Worm (Caenorhabditis elegans) whole organism, L3 larva: ENCODE results near the gene msp-40.

Experiments
- ZK546.5 ChIP-seq: sonication (generic microtip); optimal IDR thresholded peaks from 2 replicates; lab custom pipeline; 2017; ENCODE audit warnings: missing biosample characterization, missing genetic modification characterization
- ceh-82 ChIP-seq: fragments of 150-350 bp; optimal IDR thresholded peaks from 2 replicates; lab custom pipeline; 2014; ENCODE audit warnings: missing biosample characterization, missing genetic modification characterization
- daf-12 ChIP-seq: fragments of 150-350 bp; optimal IDR thresholded peaks from 2 replicates; lab custom pipeline; 2014; ENCODE audit warnings: missing biosample characterization, missing genetic modification reagents, missing genetic modification characterization
- lin-39 ChIP-seq: fragments of 150-350 bp; optimal IDR thresholded peaks from 2 replicates; lab custom pipeline; 2018; ENCODE audit warnings: missing biosample characterization, missing genetic modification reagents, missing genetic modification characterization
- mdl-1 ChIP-seq: fragments of 150-350 bp; optimal IDR thresholded peaks from 2 replicates; lab custom pipeline; 2014; ENCODE audit warnings: missing biosample characterization, missing genetic modification characterization
- nfya-1 ChIP-seq: sonication (generic microtip); optimal IDR thresholded peaks from 2 replicates; lab custom pipeline; 2017; ENCODE audit warnings: missing genetic modification characterization, mild to moderate bottlenecking, missing compliant biosample characterization, antibody characterized with exemption, moderate library complexity; ENCODE audit not compliant: insufficient read depth
- nhr-25 ChIP-seq: sonication (generic microtip); optimal IDR thresholded peaks from 2 replicates; lab custom pipeline; 2017; ENCODE audit warnings: missing biosample characterization, missing genetic modification characterization
- nhr-28 ChIP-seq: fragments of 150-350 bp; optimal IDR thresholded peaks from 2 replicates; lab custom pipeline; 2014; ENCODE audit warnings: missing biosample characterization, missing genetic modification characterization
- pqm-1 ChIP-seq: fragments of 150-350 bp; optimal IDR thresholded peaks from 2 replicates; lab custom pipeline; 2017; ENCODE audit warnings: missing biosample characterization, missing genetic modification characterization, inconsistent platforms
- skn-1 ChIP-seq: fragments of 150-350 bp; optimal IDR thresholded peaks from 2 replicates; lab custom pipeline; 2014; ENCODE audit warnings: missing biosample characterization, missing genetic modification characterization
- ztf-11 ChIP-seq: fragments of 150-350 bp; optimal IDR thresholded peaks from 2 replicates; lab custom pipeline; 2014; ENCODE audit warnings: missing biosample characterization, missing genetic modification characterization

- TF ChIP-seq skn-1, result no peak
- TF ChIP-seq ztf-11 (tag; lab: Kevin White, UChicago), result no peak
- no peak for TF ChIP-seq mdl-1 (tag; lab: Kevin White, UChicago)
- TF ChIP-seq ZK546.5 (tag; lab: Kevin White, UChicago), result no peak
- TF ChIP-seq daf-12 (tag; lab: Kevin White, UChicago), result no peak
- no peak for TF ChIP-seq nfya-1 (tag; lab: Kevin White, UChicago)
- no peak for TF ChIP-seq ceh-82
- TF ChIP-seq lin-39 (tag; lab: Kevin White, UChicago), result no peak
- TF ChIP-seq nhr-28, result no peak
- no peak for TF ChIP-seq nhr-25 (tag; lab: Kevin White, UChicago)
- TF ChIP-seq pqm-1, result no peak
Observed at ce11 chrII:4867476-4867875, 42.3 kb downstream of the msp-40 start, which contains the start of gene col-17.
